Worm (Caenorhabditis elegans) whole organism, early embryonic: ENCODE measurements around the gene nlp-76.
A peak's percentile ranks its signal among the peaks of the same experiment; 100 is the strongest.

Experiments used
- B0310.2 ChIP-seq: sonication (generic microtip); optimal IDR thresholded peaks from 2 replicates; lab custom pipeline; 2016; ENCODE audit warnings: mild to moderate bottlenecking, missing genetic modification characterization, missing compliant biosample characterization
- ama-1 ChIP-seq: fragments of 150-350 bp; optimal IDR thresholded peaks from 2 replicates; lab custom pipeline; 2014
- ceh-36 ChIP-seq: sonication (generic microtip); optimal IDR thresholded peaks from 2 replicates; lab custom pipeline; 2016; ENCODE audit warnings: missing genetic modification characterization, inconsistent platforms, missing compliant biosample characterization
- ets-7 ChIP-seq: sonication (generic microtip); optimal IDR thresholded peaks from 2 replicates; lab custom pipeline; 2016; ENCODE audit warnings: missing genotype, missing genetic modification characterization, missing compliant biosample characterization
- hmg-4 ChIP-seq: fragments of 200-800 bp; sonication (Bioruptor generic); optimal IDR thresholded peaks from 2 replicates; lab custom pipeline; 2018; ENCODE audit warnings: mild to moderate bottlenecking, missing genetic modification characterization, missing compliant biosample characterization
- scrt-1 ChIP-seq: fragments of 200-800 bp; sonication (Bioruptor generic); IDR thresholded peaks from 2 replicates; pipeline ENCODE4 v1.3.6; 2022; ENCODE audit warnings: missing genetic modification characterization, missing compliant biosample characterization
- tbx-11 ChIP-seq: fragments of 200-800 bp; sonication (Bioruptor generic); IDR thresholded peaks from 2 replicates; pipeline ENCODE4 v1.3.6; 2022; ENCODE audit warnings: missing genetic modification characterization, missing compliant biosample characterization
- tra-4 ChIP-seq: sonication (generic microtip); optimal IDR thresholded peaks from 2 replicates; lab custom pipeline; 2017; ENCODE audit warnings: missing genetic modification characterization, missing compliant biosample characterization

DNA sequence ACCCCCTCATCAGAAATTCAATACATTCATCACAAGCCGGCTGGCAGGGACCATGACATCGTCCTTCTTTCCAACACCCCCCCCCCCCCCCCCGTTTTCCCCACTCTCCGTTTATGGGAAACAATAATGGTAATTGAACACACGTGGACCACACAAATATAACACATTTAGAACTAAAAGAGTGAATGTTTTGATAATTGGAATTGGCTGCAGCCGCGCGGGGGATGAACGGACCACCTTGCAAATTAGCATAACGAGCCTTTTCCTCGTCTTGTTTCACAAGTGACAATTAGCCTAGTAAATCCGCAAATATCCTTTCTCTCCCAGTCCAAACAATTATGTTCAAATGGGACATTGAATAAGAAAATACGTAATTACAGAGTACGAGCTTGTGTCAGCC, 24.9 kb upstream of the nlp-76 start:
- TF ChIP-seq ama-1 (lab: Kevin White, UChicago) = no peak
- TF ChIP-seq ets-7 (tag; lab: Kevin White, UChicago) = no peak
- TF ChIP-seq tra-4 (tag; lab: Kevin White, UChicago) = no peak
- peak; percentile 10 for TF ChIP-seq ceh-36 (tag; lab: Kevin White, UChicago)
- TF ChIP-seq scrt-1 (GFP tag; lab: Robert Waterston, UW) = no peak
- TF ChIP-seq hmg-4 (GFP tag; lab: Kevin White, UChicago) = peak; percentile 59
- no peak for TF ChIP-seq tbx-11
- TF ChIP-seq B0310.2 (tag; lab: Kevin White, UChicago) = no peak
